Worm (Caenorhabditis elegans) whole organism, midembryonic: ENCODE measurements around the gene C15C8.5.

ENCODE experiments used
- cog-1 ChIP-seq: sonication (generic microtip); optimal IDR thresholded peaks from 2 replicates; lab custom pipeline; 2016; ENCODE audit warnings: missing genetic modification characterization, missing compliant biosample characterization
- ref-1 ChIP-seq: fragments of 200-800 bp; sonication (Bioruptor generic); conservative IDR thresholded peaks from 2 replicates; pipeline ENCODE4 v1.3.6; 2022; ENCODE audit warnings: missing genetic modification reagents, missing genetic modification characterization, missing compliant biosample characterization
- ztf-23 ChIP-seq: fragments of 200-800 bp; sonication (Bioruptor generic); IDR thresholded peaks from 2 replicates; pipeline ENCODE4 v1.3.6; 2022; ENCODE audit warnings: missing genetic modification reagents, missing genetic modification characterization, missing compliant biosample characterization

DNA sequence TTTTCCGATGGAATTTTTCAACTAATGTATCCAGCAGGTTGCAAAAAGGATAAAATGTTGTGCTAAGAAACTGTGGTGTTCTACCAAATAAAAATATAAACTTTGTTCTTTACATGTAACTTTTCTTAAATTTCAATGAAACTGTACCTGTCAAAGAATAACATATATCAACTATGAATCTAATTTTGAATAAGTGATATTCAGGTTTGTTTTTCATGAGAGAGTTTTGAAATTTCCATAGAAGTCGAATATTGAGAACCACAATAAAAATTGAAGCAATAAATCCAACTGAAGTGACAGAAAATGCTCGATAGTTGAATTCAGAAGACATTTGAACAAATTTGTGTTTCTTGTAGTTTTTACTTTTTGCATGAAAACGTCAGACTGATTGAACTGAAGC lies 42.4 kb downstream of the C15C8.5 start, which contains the start of gene srbc-43:
- TF ChIP-seq ref-1 (GFP tag; lab: Robert Waterston, UW) (no peak), cog-1 (tag; lab: Kevin White, UChicago) (no peak), ztf-23 (GFP tag; lab: Robert Waterston, UW) (no peak)
